Fruit fly (Drosophila melanogaster) whole organism, embryonic: Measurements from ENCODE around the gene CG6972.

Source experiments
- Ada2b ChIP-seq: fragments of 200-800 bp; sonication (Bioruptor generic); IDR thresholded peaks from 2 replicates; pipeline ENCODE4 v1.3.6; 2022; ENCODE audit warnings: missing biosample characterization, missing genetic modification characterization
- CG10147 ChIP-seq: fragments of 200-800 bp; sonication (Bioruptor generic); optimal IDR thresholded peaks from 2 replicates; lab custom pipeline; 2019; ENCODE audit warnings: missing biosample characterization, mild to moderate bottlenecking, missing genetic modification characterization, moderate library complexity
- CG11723 ChIP-seq: fragments of 200-800 bp; sonication (Bioruptor generic); optimal IDR thresholded peaks from 2 replicates; lab custom pipeline; 2017; ENCODE audit warnings: missing biosample characterization, mild to moderate bottlenecking, missing genetic modification characterization
- CG1233 ChIP-seq: fragments of 200-800 bp; sonication (Bioruptor generic); optimal IDR thresholded peaks from 4 replicates; lab custom pipeline; 2018; ENCODE audit warnings: missing biosample characterization, mild to moderate bottlenecking, missing genetic modification characterization
- CG12942 ChIP-seq: fragments of 200-800 bp; sonication (Bioruptor generic); optimal IDR thresholded peaks from 3 replicates; lab custom pipeline; 2016; ENCODE audit warnings: missing biosample characterization, missing genetic modification characterization
- CG13287 ChIP-seq: fragments of 200-800 bp; sonication (Bioruptor generic); IDR thresholded peaks from 2 replicates; pipeline ENCODE4 v1.3.6; 2022; ENCODE audit warnings: missing biosample characterization, missing genetic modification characterization; ENCODE audit not compliant: partially characterized antibody
- CG14667 ChIP-seq: fragments of 200-800 bp; sonication (Bioruptor generic); IDR thresholded peaks from 2 replicates; pipeline ENCODE4 v1.3.6; 2022; ENCODE audit warnings: missing biosample characterization, missing genetic modification characterization
- CG1602 ChIP-seq: fragments of 200-800 bp; sonication (Bioruptor generic); optimal IDR thresholded peaks from 3 replicates; lab custom pipeline; 2016; ENCODE audit warnings: missing biosample characterization, missing genetic modification characterization
- CG1603 ChIP-seq: fragments of 200-800 bp; sonication (Bioruptor generic); optimal IDR thresholded peaks from 2 replicates; lab custom pipeline; 2019; ENCODE audit warnings: missing biosample characterization, mild to moderate bottlenecking, missing genetic modification characterization, moderate library complexity
- CG16779 ChIP-seq: fragments of 200-800 bp; sonication (Bioruptor generic); IDR thresholded peaks from 2 replicates; pipeline ENCODE4 v1.3.6; 2022; ENCODE audit warnings: missing biosample characterization, missing genetic modification characterization
- CG16863 ChIP-seq: fragments of 200-800 bp; sonication (Bioruptor generic); optimal IDR thresholded peaks from 3 replicates; lab custom pipeline; 2016; ENCODE audit warnings: missing biosample characterization, missing genetic modification characterization
- CG2120 ChIP-seq: fragments of 200-800 bp; sonication (Bioruptor generic); optimal IDR thresholded peaks from 3 replicates; lab custom pipeline; 2016; ENCODE audit warnings: missing biosample characterization, missing genetic modification characterization
- CG31365 ChIP-seq: fragments of 200-800 bp; sonication (Bioruptor generic); optimal IDR thresholded peaks from 2 replicates; lab custom pipeline; 2018; ENCODE audit warnings: missing biosample characterization, mild to moderate bottlenecking, missing genetic modification characterization
- CG6689 ChIP-seq: fragments of 200-800 bp; sonication (Bioruptor generic); IDR thresholded peaks from 2 replicates; pipeline ENCODE4 v1.3.6; 2022; ENCODE audit warnings: missing biosample characterization, missing genetic modification characterization
- CG7372 ChIP-seq: fragments of 200-800 bp; sonication (Bioruptor generic); IDR thresholded peaks from 2 replicates; pipeline ENCODE4 v1.3.6; 2022; ENCODE audit warnings: missing biosample characterization, missing genetic modification characterization
- CG7786 ChIP-seq: fragments of 200-800 bp; sonication (Bioruptor generic); optimal IDR thresholded peaks from 2 replicates; lab custom pipeline; 2016; ENCODE audit warnings: missing biosample characterization, missing genetic modification characterization
- CG8089 ChIP-seq: fragments of 200-800 bp; sonication (Bioruptor generic); optimal IDR thresholded peaks from 3 replicates; lab custom pipeline; 2016; ENCODE audit warnings: missing biosample characterization, missing genetic modification characterization
- CG9609 ChIP-seq: fragments of 200-800 bp; sonication (Bioruptor generic); optimal IDR thresholded peaks from 3 replicates; lab custom pipeline; 2016; ENCODE audit warnings: missing biosample characterization, missing genetic modification characterization
- Deaf1 ChIP-seq: fragments of 200-800 bp; optimal IDR thresholded peaks from 3 replicates; lab custom pipeline; 2019; ENCODE audit warnings: missing biosample characterization, mild to moderate bottlenecking, missing genetic modification characterization, moderate library complexity
- Dll ChIP-seq: fragments of 200-800 bp; sonication (Bioruptor generic); IDR thresholded peaks from 4 replicates; pipeline ENCODE4 v1.3.6; 2022; ENCODE audit warnings: missing biosample characterization, missing genetic modification characterization; ENCODE audit not compliant: partially characterized antibody
- Eip74EF ChIP-seq, 2 experiments: fragments of 200-800 bp in 1 of 2; fragments of >200 bp in 1 of 2; sonication (Bioruptor generic) in 1 of 2; optimal IDR thresholded peaks; 2 replicates each; lab custom pipeline; 2017 to 2019; ENCODE audit warnings: missing biosample characterization in 2 of 2, missing genetic modification characterization in 2 of 2, mild to moderate bottlenecking in 1 of 2, moderate library complexity in 1 of 2
- Ets97D ChIP-seq: fragments of 200-800 bp; sonication (Bioruptor generic); optimal IDR thresholded peaks from 3 replicates; lab custom pipeline; 2016; ENCODE audit warnings: missing biosample characterization, missing genetic modification characterization
- MESR4 ChIP-seq: fragments of 200-800 bp; sonication (Bioruptor generic); optimal IDR thresholded peaks from 2 replicates; lab custom pipeline; 2018; ENCODE audit warnings: missing biosample characterization, mild to moderate bottlenecking, missing genetic modification characterization, moderate library complexity
- Mad ChIP-seq: fragments of 200-800 bp; sonication (Bioruptor generic); optimal IDR thresholded peaks from 2 replicates; lab custom pipeline; 2016; ENCODE audit warnings: missing biosample characterization, missing genetic modification characterization
- ac ChIP-seq: fragments of 200-800 bp; sonication (Bioruptor generic); optimal IDR thresholded peaks from 3 replicates; lab custom pipeline; 2017; ENCODE audit warnings: missing biosample characterization, mild to moderate bottlenecking, missing genetic modification characterization
- ase ChIP-seq: fragments of 200-800 bp; sonication (Bioruptor generic); IDR thresholded peaks from 3 replicates; pipeline ENCODE4 v1.3.6; 2022; ENCODE audit warnings: missing biosample characterization, missing genetic modification characterization
- cad ChIP-seq: fragments of >200 bp; optimal IDR thresholded peaks from 2 replicates; lab custom pipeline; 2017; ENCODE audit warnings: missing biosample characterization, missing genetic modification characterization
- cas ChIP-seq: fragments of 200-800 bp; sonication (Bioruptor generic); IDR thresholded peaks from 2 replicates; pipeline ENCODE4 v1.3.6; 2022; ENCODE audit warnings: missing biosample characterization, missing genetic modification characterization
- croc ChIP-seq: fragments of 200-800 bp; sonication (Bioruptor generic); conservative IDR thresholded peaks from 3 replicates; pipeline ENCODE4 v1.3.6; 2022; ENCODE audit warnings: missing biosample characterization, missing genetic modification characterization
- fru ChIP-seq: fragments of >200 bp; optimal IDR thresholded peaks from 2 replicates; lab custom pipeline; 2017
- gro ChIP-seq: fragments of 200-800 bp; sonication (Bioruptor generic); optimal IDR thresholded peaks from 2 replicates; lab custom pipeline; 2016; ENCODE audit warnings: missing biosample characterization, missing genetic modification characterization
- gsb-n ChIP-seq: fragments of 200-800 bp; sonication (Bioruptor generic); optimal IDR thresholded peaks from 3 replicates; lab custom pipeline; 2018; ENCODE audit warnings: missing biosample characterization, mild to moderate bottlenecking, missing genetic modification characterization
- hb ChIP-seq: fragments of 200-800 bp; sonication (Bioruptor generic); IDR thresholded peaks from 3 replicates; pipeline ENCODE4 v1.3.6; 2022; ENCODE audit warnings: missing biosample characterization, missing genetic modification characterization; ENCODE audit not compliant: partially characterized antibody
- hkb ChIP-seq, 2 experiments: fragments of 200-800 bp in 1 of 2; fragments of >200 bp in 1 of 2; sonication (Bioruptor generic) in 1 of 2; IDR thresholded peaks in 1 of 2; optimal IDR thresholded peaks in 1 of 2; 2 replicates each; pipeline versions ENCODE4 v1.3.6 to Lab custom; 2017 to 2022; ENCODE audit warnings: missing biosample characterization in 1 of 2, missing genetic modification characterization in 1 of 2
- jigr1 ChIP-seq: fragments of 200-800 bp; sonication (Bioruptor generic); IDR thresholded peaks from 3 replicates; pipeline ENCODE4 v1.3.6; 2022; ENCODE audit warnings: missing biosample characterization, missing genetic modification characterization
- jumu ChIP-seq: fragments of 200-800 bp; sonication (Bioruptor generic); optimal IDR thresholded peaks from 3 replicates; lab custom pipeline; 2016; ENCODE audit warnings: missing biosample characterization, missing genetic modification characterization
- ken ChIP-seq: fragments of 200-800 bp; sonication (Bioruptor generic); IDR thresholded peaks from 3 replicates; pipeline ENCODE4 v1.3.6; 2022; ENCODE audit warnings: missing biosample characterization, missing genetic modification characterization
- mld ChIP-seq: fragments of 200-800 bp; sonication (Bioruptor generic); IDR thresholded peaks from 3 replicates; pipeline ENCODE4 v1.3.6; 2022; ENCODE audit warnings: missing biosample characterization, missing genetic modification characterization; ENCODE audit not compliant: partially characterized antibody
- nau ChIP-seq: fragments of 200-800 bp; sonication (Bioruptor generic); optimal IDR thresholded peaks from 3 replicates; lab custom pipeline; 2017; ENCODE audit warnings: missing biosample characterization, mild to moderate bottlenecking, missing genetic modification characterization, missing genetic modification reagents
- otp ChIP-seq: fragments of 200-800 bp; sonication (Bioruptor generic); IDR thresholded peaks from 3 replicates; pipeline ENCODE4, ENCODE4 v1.3.6; 2022; ENCODE audit warnings: missing biosample characterization, missing genetic modification characterization
- pan ChIP-seq, 4 experiments: fragments of >200 bp in 3 of 4; fragments of 200-800 bp in 1 of 4; sonication (Bioruptor generic) in 1 of 4; optimal IDR thresholded peaks in 3 of 4; IDR thresholded peaks in 1 of 4; 2 replicates each; pipeline versions ENCODE4 v1.3.6 to Lab custom; 2017 to 2022; ENCODE audit warnings: missing biosample characterization in 2 of 4, missing genetic modification characterization in 2 of 4, mixed read lengths in 1 of 4
- pnt ChIP-seq: fragments of 200-800 bp; sonication (Bioruptor generic); optimal IDR thresholded peaks from 3 replicates; lab custom pipeline; 2016; ENCODE audit warnings: missing biosample characterization, missing genetic modification characterization
- ranshi ChIP-seq: fragments of 200-800 bp; sonication (Bioruptor generic); IDR thresholded peaks from 2 replicates; pipeline ENCODE4 v1.3.6; 2022; ENCODE audit warnings: missing biosample characterization, missing genetic modification characterization
- salm ChIP-seq: fragments of 200-800 bp; sonication (Bioruptor generic); optimal IDR thresholded peaks from 2 replicates; lab custom pipeline; 2018; ENCODE audit warnings: missing biosample characterization, mild to moderate bottlenecking, missing genetic modification characterization
- stwl ChIP-seq: fragments of 200-800 bp; sonication (Bioruptor generic); optimal IDR thresholded peaks from 3 replicates; lab custom pipeline; 2018; ENCODE audit warnings: missing biosample characterization, mild to moderate bottlenecking, missing genetic modification characterization, moderate library complexity
- tin ChIP-seq: fragments of 200-800 bp; sonication (Bioruptor generic); optimal IDR thresholded peaks from 3 replicates; lab custom pipeline; 2016; ENCODE audit warnings: missing biosample characterization, missing genetic modification characterization
- trh ChIP-seq: fragments of 200-800 bp; sonication (Bioruptor generic); optimal IDR thresholded peaks from 2 replicates; lab custom pipeline; 2016; ENCODE audit warnings: missing biosample characterization, missing genetic modification characterization
- tx ChIP-seq: fragments of 200-800 bp; sonication (Bioruptor generic); optimal IDR thresholded peaks from 2 replicates; lab custom pipeline; 2016; ENCODE audit warnings: missing biosample characterization, missing genetic modification characterization
- z ChIP-seq: fragments of 200-800 bp; sonication (Bioruptor generic); IDR thresholded peaks from 3 replicates; pipeline ENCODE4 v1.3.6; 2022; ENCODE audit warnings: missing biosample characterization, missing genetic modification characterization
- zen ChIP-seq: fragments of 200-800 bp; sonication (Bioruptor generic); optimal IDR thresholded peaks from 3 replicates; lab custom pipeline; 2018; ENCODE audit warnings: missing biosample characterization, mild to moderate bottlenecking, missing genetic modification characterization, moderate library complexity

CG6972 gene

DNA sequence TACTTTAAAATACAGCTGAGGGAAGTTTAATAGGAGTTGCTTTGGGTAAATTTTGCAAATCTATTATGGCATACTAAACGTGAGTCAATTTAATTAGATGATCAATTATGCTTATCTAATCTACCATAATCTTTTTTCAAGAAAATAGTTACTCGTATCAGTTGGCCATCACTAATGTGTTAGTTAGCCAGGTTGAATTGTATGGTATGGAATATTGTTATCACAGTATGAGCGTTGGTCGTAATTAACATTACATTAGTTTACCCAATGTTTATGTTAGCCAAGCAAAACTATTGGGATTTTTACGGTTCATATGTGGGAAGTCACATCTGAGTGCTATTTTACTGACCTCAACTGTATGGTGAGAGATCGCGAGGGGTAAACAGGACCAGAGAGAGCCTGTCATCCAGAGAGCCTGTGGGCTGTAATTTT lies 28.3 kb upstream of the CG6972 start (continued):
- no peak for TF ChIP-seq CG31365 (tag; lab: Kevin White, UChicago)
- TF ChIP-seq ase (GFP tag; lab: Robert Waterston, UW), result no peak
- TF ChIP-seq Deaf1 (tag; lab: Kevin White, UChicago), result peak; percentile 20
- TF ChIP-seq CG12942 (GFP tag; lab: Kevin White, UChicago), result peak; percentile 54
- peak; percentile 61 for TF ChIP-seq CG2120 (GFP tag; lab: Kevin White, UChicago)
- no peak for TF ChIP-seq cad (GFP tag; lab: Kevin White, UChicago)
- no peak for TF ChIP-seq CG13287 (GFP tag; lab: Robert Waterston, UW)
- TF ChIP-seq CG16779 (GFP tag; lab: Robert Waterston, UW), result no peak
- peak; percentile 55 for TF ChIP-seq CG10147 (GFP tag; lab: Kevin White, UChicago)
- TF ChIP-seq nau (GFP tag; lab: Kevin White, UChicago), result no peak
- no peak for TF ChIP-seq pan (optimal IDR thresholded peaks at IDR 0.05; lab: Kevin White, UChicago)
- peak in 1 of 2 experiments; percentile 43 for TF ChIP-seq pan (GFP tag; optimal IDR thresholded peaks at IDR 0.05 in 1 of 2, IDR thresholded peaks at IDR 0.05 in 1 of 2)
- peak; percentile 5 for TF ChIP-seq CG11723 (GFP tag; lab: Kevin White, UChicago)
- no peak for TF ChIP-seq Ets97D (GFP tag; lab: Kevin White, UChicago)
- peak; percentile 42 for TF ChIP-seq Ada2b (GFP tag; lab: Robert Waterston, UW)
- TF ChIP-seq jumu, result peak; percentile 66
- no peak for TF ChIP-seq CG7372 (GFP tag; lab: Robert Waterston, UW)
- no peak for TF ChIP-seq mld (GFP tag; lab: Robert Waterston, UW)
- no peak for TF ChIP-seq hb (GFP tag; lab: Robert Waterston, UW)
- peak; percentile 81 for TF ChIP-seq CG1603
- peak; percentile 95 for TF ChIP-seq zen (tag; lab: Kevin White, UChicago)
- TF ChIP-seq CG8089 (GFP tag; lab: Kevin White, UChicago), result peak; percentile 67
- TF ChIP-seq ranshi (GFP tag; lab: Robert Waterston, UW), result no peak
- TF ChIP-seq CG7786 (GFP tag; lab: Kevin White, UChicago), result peak; percentile 80
- TF ChIP-seq tin, result peak; percentile 68
- TF ChIP-seq Mad (GFP tag; lab: Kevin White, UChicago), result peak; percentile 61
- TF ChIP-seq tx (GFP tag; lab: Kevin White, UChicago), result peak; percentile 54
- TF ChIP-seq CG9609 (GFP tag; lab: Kevin White, UChicago), result peak; percentile 65
- no peak for TF ChIP-seq ken (GFP tag; lab: Robert Waterston, UW)
- TF ChIP-seq CG1233, result peak; percentile 73
- peak; percentile 72 for TF ChIP-seq pnt (GFP tag; lab: Kevin White, UChicago)
- peak in 1 of 2 experiments; percentile 36 for TF ChIP-seq Eip74EF (GFP tag; optimal IDR thresholded peaks at IDR 0.05; lab: Kevin White, UChicago)
- peak; percentile 35 for TF ChIP-seq gro (GFP tag; lab: Kevin White, UChicago)
- TF ChIP-seq fru (lab: Kevin White, UChicago), result no peak
- peak; percentile 79 for TF ChIP-seq gsb-n (tag; lab: Kevin White, UChicago)
- no peak for TF ChIP-seq Dll (GFP tag; lab: Robert Waterston, UW)
- TF ChIP-seq ac (GFP tag; lab: Kevin White, UChicago), result peak; percentile 92
- peak; percentile 63 for TF ChIP-seq croc (GFP tag; lab: Robert Waterston, UW)
- no peak for TF ChIP-seq MESR4
- peak; percentile 74 for TF ChIP-seq CG1602 (GFP tag; lab: Kevin White, UChicago)
- TF ChIP-seq hkb (optimal IDR thresholded peaks at IDR 0.05; lab: Kevin White, UChicago), result no peak
- TF ChIP-seq hkb (GFP tag; IDR thresholded peaks at IDR 0.05; lab: Robert Waterston, UW), result peak; percentile 42; the same call in 1 of the 2 replicates
- peak; percentile 33 for TF ChIP-seq stwl (tag; lab: Kevin White, UChicago)
- TF ChIP-seq CG16863 (GFP tag; lab: Kevin White, UChicago), result peak; percentile 73
- no peak for TF ChIP-seq cas (GFP tag; lab: Robert Waterston, UW)
- TF ChIP-seq trh, result no peak
- TF ChIP-seq otp (GFP tag; lab: Robert Waterston, UW), result 0 out of 3 replicates have a peak, but pooled peaks have one; percentile 32
- no peak for TF ChIP-seq salm (tag; lab: Kevin White, UChicago)
- no peak for TF ChIP-seq z (GFP tag; lab: Robert Waterston, UW)
- TF ChIP-seq CG6689 (GFP tag; lab: Robert Waterston, UW), result peak; percentile 54
- TF ChIP-seq jigr1, result no peak
- TF ChIP-seq CG14667 (GFP tag; lab: Robert Waterston, UW), result no peak
